Worm (Caenorhabditis elegans): ENCODE measurements around the gene F52G2.3.

DNA sequence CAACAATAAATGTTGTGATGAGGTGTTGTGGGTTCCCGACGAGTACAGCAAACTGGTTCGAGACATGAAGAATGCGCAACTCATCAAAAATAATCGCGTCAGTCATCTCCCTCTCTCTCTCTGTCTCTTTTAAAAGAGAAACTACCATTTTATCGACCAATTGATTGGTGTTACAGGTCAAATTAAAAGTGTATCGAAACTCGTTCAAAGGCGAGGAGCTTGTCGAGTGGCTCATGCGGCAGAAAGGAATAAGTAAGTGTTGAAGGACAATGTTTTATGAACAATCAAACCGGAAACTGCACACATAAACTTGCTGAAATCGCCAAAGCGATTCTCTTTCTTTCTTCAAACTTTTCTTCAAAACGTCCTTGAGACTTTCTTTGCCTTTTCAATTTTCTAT is 54.3 kb downstream of the F52G2.3 start:
- TF ChIP-seq daf-12 (tag; optimal IDR thresholded peaks at IDR 0.05) (no peak), elt-3 (tag; optimal IDR thresholded peaks at IDR 0.05) (no peak), ama-1 (optimal IDR thresholded peaks at IDR 0.05) (no peak), nhr-43 (tag; optimal IDR thresholded peaks at IDR 0.05; ENCODE audit: poor library complexity, severe bottlenecking) (no peak), nfya-1 (tag; optimal IDR thresholded peaks at IDR 0.05; ENCODE audit: insufficient read depth) (no peak), elt-2 (tag; optimal IDR thresholded peaks at IDR 0.05) (no peak), fos-1 (tag; optimal IDR thresholded peaks at IDR 0.05) (no peak), unc-62 (GFP tag; optimal IDR thresholded peaks at IDR 0.05) (no peak), ceh-82 (tag; optimal IDR thresholded peaks at IDR 0.05) (no peak), nhr-237 (tag; optimal IDR thresholded peaks at IDR 0.05) (no peak), pha-4 (tag; optimal IDR thresholded peaks at IDR 0.05) (no peak), fkh-10 (GFP tag; optimal IDR thresholded peaks at IDR 0.05) (no peak), lsy-12 (tag; optimal IDR thresholded peaks at IDR 0.05) (no peak), mdl-1 (tag; optimal IDR thresholded peaks at IDR 0.05) (no peak)
